Fruit fly (Drosophila melanogaster): ENCODE data around the gene Cad96Ca.

Gene Cad96Ca

DNA sequence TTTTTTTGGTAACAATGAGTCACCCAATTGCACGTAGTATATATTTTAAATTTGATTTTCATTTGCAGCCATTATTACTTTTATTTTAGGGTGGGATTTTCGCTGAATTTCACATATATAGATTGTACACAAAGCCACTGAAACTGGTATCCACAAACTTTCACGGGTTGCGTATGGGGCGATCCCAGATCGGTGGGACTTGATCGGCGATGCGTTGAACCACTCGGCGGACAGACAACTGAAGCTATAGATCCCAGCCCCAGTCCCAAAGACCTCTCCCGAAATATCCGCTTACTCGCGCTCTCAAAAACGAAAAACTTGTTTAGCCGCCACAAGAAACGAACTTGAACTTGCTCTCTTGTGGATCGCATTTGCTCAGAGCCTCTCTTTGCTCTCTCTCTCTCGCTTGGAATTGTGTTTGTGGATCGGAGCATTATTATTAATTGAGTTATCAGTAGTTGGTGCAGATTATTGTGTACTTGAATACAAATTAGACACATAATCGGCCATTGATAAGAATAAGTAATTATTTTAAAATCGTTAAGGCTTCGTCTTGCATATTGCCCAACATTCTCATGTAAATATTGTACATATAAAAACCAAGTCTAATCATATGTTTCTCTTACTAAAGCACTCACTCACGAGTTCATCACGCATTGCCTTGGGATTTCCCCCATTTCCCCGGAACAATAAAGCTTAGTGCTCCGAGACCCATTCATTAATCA, at the start of gene Cad96Ca:
Gene Cad96Ca (minus strand): TSS at position 242 of the 725 bp plus-strand sequence.
- no peak for TF ChIP-seq insv (optimal IDR thresholded peaks at IDR 0.05)
- no peak for TF ChIP-seq h (optimal IDR thresholded peaks at IDR 0.05)
- no peak for TF ChIP-seq ttk (optimal IDR thresholded peaks at IDR 0.05)
- no peak for TF ChIP-seq psq (optimal IDR thresholded peaks at IDR 0.05)
- TF ChIP-seq Sin3A (optimal IDR thresholded peaks at IDR 0.05), result no peak
- TF ChIP-seq Myc (optimal IDR thresholded peaks at IDR 0.05), result no peak

DNA sequence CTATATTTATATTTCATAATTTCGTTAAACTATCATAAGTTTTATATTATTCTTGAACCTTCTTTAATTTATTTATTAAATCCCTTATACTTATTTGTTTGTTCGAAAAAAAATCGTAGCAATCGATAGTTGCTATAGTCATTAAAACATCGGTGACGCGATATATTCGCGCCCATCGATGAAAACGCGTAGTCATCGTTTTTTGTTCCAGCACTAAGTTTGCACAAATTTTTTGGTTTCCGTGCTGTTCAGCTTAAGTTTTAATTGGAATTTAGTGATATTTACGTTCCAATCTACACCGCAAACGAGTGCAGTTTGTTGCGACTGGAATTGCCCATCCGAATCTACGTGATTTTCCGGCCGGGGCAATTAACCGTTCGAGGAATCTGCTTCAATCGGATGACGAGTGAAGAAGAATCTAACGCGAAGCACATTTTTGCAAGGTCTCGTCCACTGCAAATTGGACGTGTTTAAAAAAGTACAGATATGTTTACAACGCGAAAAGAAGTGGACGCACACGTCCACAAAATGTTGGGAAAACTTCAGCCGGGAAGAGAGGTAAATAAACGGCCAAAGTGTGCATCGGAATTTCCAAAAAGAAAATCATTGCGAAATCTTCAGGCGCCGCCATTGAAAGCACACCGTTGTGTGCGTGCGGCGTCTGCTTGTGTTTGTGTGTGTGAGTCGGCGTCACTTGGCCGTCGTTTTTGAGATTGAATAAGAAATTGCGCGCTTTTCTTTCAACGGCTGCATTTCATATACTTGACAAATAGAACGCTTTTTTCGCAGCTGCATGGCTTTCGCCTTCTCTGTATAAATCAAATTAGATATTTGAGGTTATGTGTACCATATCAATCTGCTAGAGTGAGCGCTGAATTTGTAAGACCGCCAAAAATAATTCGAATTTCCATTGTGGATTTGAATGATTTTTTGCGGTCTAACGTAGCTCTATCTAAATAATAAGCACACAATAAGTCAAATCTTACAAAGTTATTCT, 41.4 kb upstream of the Cad96Ca start, which contains the start of gene Nup358:
Gene Nup358 (plus strand): TSS at position 204 of the 997 bp plus-strand sequence.
- no peak for TF ChIP-seq insv (optimal IDR thresholded peaks at IDR 0.05)
- TF ChIP-seq psq (optimal IDR thresholded peaks at IDR 0.05), result no peak
- TF ChIP-seq Myc (optimal IDR thresholded peaks at IDR 0.05), result no peak
- TF ChIP-seq Sin3A (optimal IDR thresholded peaks at IDR 0.05), result no peak
- no peak for TF ChIP-seq h (optimal IDR thresholded peaks at IDR 0.05)
- no peak for TF ChIP-seq ttk (optimal IDR thresholded peaks at IDR 0.05)

DNA sequence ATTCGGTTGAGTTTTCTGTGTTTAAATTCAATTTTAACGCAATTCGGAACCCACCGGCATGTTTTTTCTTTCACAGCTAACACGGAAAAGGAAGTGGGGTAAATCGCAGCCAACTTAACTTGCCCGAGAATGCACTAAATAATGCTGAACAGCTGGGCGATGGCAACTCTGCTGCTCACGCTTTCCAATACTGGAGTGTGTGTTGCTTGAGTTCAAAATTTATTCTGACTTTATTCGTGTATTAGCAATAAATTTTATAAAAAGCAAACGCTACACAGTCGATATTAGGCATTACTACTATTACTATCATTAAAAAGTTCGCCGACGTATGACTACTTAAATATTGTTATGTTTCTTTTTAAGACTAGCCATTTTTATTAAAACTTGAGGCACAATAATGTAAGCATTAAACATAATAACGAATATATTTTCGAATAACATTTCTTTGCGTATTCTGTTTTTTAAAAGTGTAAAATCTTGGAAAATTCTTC, 39.3 kb upstream of the Cad96Ca start, which contains the start of the genes RpS27 and Nup37:
Gene RpS27 (minus strand): TSS at position 136 of the 491 bp plus-strand sequence.
Gene Nup37 (plus strand): TSS at position 280 of the 491 bp plus-strand sequence.
- TF ChIP-seq insv (optimal IDR thresholded peaks at IDR 0.05) (no peak), Myc (optimal IDR thresholded peaks at IDR 0.05) (no peak), ttk (optimal IDR thresholded peaks at IDR 0.05) (no peak)

DNA sequence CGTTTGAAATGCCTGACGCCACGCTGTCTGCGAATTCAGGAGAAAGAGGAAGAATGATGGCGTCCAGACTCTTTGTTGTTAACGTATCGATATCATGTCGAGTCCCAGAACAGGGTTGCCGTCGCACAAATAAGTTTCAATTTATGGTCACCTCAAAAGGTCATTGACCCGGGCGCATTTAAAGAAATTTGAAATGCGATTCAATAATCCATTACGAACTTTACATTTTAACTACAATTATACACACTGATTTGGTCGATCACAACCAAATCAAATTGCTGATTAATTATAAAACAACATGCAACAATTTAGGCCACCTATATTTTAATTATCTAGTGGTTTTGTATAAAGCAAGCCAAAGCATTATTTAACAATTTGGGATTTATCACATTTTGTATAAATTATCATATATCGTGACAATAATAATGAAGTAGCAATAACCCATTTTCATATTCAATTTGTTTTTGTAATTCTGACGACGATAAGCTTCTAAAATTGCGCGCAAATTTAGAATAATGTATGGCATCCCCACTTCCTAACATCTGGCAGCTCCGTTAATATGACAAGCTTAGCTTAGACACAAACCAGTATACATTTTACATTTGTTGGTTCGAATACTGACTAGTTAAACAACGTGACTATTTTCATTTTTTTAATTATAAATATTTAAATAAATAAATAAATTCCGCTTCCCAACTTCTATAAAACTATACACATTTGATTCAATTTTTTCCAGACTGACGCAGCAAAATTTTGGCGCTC, 37.1 kb upstream of the Cad96Ca start, which contains the start of gene bam:
Gene bam (minus strand): TSS at position 58 of the 762 bp plus-strand sequence.
- TF ChIP-seq insv (optimal IDR thresholded peaks at IDR 0.05) (no peak), Myc (optimal IDR thresholded peaks at IDR 0.05) (no peak), h (optimal IDR thresholded peaks at IDR 0.05) (no peak), psq (optimal IDR thresholded peaks at IDR 0.05) (no peak), Sin3A (optimal IDR thresholded peaks at IDR 0.05) (no peak), ttk (optimal IDR thresholded peaks at IDR 0.05) (no peak)

DNA sequence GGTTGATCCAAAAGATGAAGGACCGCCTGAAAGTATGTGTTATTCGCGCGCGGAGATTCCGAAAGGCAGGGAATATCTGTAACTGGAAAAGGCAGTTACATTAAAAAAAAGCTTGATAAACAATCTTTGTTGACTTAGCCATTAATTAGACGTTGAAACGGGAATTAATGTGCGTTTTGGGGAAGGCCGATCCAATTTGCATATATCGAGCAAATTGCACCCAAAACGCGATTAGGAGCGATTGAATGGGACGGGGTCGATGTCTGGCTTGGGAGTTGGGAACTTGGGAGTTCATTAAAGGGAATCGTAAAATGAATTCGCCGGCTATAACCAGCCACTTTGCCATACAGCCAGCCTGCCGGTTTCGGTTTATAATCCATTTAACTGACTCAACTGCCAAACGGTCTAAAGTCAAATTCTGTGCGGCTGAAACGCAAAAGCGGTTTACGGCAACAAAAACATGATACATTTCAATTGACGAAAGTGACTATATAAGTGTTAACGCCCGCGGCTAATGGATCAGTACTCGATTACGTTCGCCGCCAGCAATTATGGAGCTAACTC, 33.5 kb upstream of the Cad96Ca start, which contains the start of gene CG11854:
Gene CG11854 (plus strand): TSS at position 514 of the 564 bp plus-strand sequence.
- no peak for TF ChIP-seq Sin3A (optimal IDR thresholded peaks at IDR 0.05)
- no peak for TF ChIP-seq h (optimal IDR thresholded peaks at IDR 0.05)
- TF ChIP-seq ttk (optimal IDR thresholded peaks at IDR 0.05), result no peak
- TF ChIP-seq insv (optimal IDR thresholded peaks at IDR 0.05), result no peak
- TF ChIP-seq psq (optimal IDR thresholded peaks at IDR 0.05), result no peak
- no peak for TF ChIP-seq Myc (optimal IDR thresholded peaks at IDR 0.05)

DNA sequence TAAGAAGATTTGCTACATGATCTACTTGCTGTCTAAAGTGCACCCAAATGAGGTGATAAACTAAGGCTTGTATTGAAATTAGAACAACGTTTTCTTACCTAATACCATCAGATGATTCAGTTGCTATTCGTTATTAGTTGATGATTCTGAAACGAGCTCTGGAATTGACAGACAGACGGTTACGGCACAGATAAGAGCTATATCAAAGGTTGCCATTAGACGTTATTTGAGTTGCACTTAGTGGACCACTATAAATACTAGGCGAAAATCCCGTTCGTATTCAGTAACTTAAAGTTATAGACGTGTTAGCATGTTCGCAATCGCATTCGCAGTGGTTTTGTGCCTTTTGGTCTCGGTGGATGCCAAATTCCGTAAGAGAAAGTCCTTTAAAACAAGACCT, 31.8 kb upstream of the Cad96Ca start, which contains the start of gene to:
Gene to (plus strand): TSS at position 301 of the 400 bp plus-strand sequence.
- TF ChIP-seq psq (optimal IDR thresholded peaks at IDR 0.05) (no peak), insv (optimal IDR thresholded peaks at IDR 0.05) (no peak), Myc (optimal IDR thresholded peaks at IDR 0.05) (no peak), ttk (optimal IDR thresholded peaks at IDR 0.05) (no peak), h (optimal IDR thresholded peaks at IDR 0.05) (no peak), Sin3A (optimal IDR thresholded peaks at IDR 0.05) (no peak)

DNA sequence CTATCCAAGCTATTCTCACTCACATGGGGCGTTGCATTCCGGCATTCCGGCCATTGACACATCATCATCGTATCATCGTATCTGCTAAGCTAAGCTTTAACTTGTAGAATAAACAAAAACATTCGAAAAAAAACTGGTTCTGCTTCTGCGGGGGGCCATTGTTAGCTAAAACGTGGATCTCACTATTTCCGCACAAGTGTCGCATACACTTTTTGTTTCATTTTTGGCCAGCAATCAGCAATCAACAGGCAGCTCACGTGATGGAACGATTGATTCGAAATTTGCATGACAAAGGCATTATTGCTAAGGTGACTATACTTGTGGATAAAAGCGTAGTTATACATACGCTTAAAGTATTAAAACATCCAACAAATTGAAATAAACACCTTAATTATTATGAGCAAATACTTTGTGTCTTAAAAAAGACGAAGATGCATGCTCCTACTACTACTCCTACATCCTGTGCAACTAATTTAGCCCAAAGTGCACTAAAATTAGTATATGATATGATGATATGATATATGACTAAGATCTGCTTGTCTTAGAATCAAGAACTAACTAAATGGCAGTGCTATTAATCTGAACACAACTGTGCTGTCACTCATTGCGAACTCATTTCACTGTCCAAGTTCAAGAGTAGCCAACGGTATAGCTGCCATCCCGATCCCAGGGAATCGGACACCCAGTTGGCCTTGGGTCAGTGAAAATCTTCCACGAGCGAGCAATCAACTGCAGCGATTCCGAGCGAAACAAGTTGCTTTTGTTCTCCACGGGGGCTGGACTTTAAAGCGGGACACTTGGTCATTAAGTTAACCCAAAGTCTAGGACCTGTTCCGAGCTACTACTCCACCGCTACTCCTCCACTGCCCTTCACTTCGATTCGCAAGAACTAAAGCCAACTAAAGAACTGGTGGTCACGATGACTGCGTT, 31.0 kb upstream of the Cad96Ca start:
- TF ChIP-seq psq (optimal IDR thresholded peaks at IDR 0.05), result no peak
- TF ChIP-seq ttk (optimal IDR thresholded peaks at IDR 0.05), result no peak
- no peak for TF ChIP-seq h (optimal IDR thresholded peaks at IDR 0.05)
- no peak for TF ChIP-seq insv (optimal IDR thresholded peaks at IDR 0.05)
- TF ChIP-seq Sin3A (optimal IDR thresholded peaks at IDR 0.05), result no peak
- no peak for TF ChIP-seq Myc (optimal IDR thresholded peaks at IDR 0.05)

DNA sequence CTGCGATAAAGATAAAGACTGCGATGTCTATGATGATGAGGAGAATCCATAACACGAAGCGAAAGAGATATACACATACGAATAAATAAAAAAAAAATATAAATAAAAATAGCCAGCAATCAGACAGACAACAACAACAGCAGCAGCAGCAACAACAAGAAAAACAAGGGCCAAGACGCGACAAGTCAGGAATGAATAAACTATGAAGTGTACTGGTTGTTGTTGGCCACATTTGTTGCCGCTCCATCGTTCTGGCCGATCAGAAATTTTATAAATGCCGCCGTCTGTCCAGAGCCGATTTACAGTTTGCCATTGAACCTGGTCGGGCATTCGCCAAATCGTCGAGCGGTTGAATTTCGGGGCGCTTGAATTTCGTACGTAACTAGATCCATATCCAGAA, 29.2 kb upstream of the Cad96Ca start, which contains the start of gene Jhbp7:
Gene Jhbp7 (plus strand): TSS at position 301 of the 400 bp plus-strand sequence.
- TF ChIP-seq Myc (optimal IDR thresholded peaks at IDR 0.05) (no peak), ttk (optimal IDR thresholded peaks at IDR 0.05) (no peak), insv (optimal IDR thresholded peaks at IDR 0.05) (no peak), h (optimal IDR thresholded peaks at IDR 0.05) (no peak), Sin3A (optimal IDR thresholded peaks at IDR 0.05) (no peak), psq (optimal IDR thresholded peaks at IDR 0.05) (no peak)

DNA sequence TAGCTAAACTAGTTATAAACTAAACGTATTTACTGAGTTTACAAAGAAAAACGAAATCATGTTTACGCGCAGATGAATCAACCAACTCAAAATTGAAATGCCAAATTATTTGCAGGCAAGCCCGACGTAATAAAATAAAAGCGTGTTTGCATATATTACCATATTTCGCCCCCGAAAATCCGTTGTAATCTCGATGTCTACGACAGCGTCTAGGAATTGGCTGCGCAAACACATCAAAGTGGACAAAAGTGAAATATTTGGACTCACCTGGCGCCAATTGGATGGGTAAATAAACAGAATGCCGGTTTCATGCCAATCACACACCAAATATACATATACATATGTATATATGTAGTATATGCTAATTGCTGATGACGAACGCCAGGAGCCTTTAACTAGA, 28.0 kb upstream of the Cad96Ca start:
- TF ChIP-seq Myc (optimal IDR thresholded peaks at IDR 0.05) (no peak), h (optimal IDR thresholded peaks at IDR 0.05) (no peak), ttk (optimal IDR thresholded peaks at IDR 0.05) (no peak), psq (optimal IDR thresholded peaks at IDR 0.05) (no peak), insv (optimal IDR thresholded peaks at IDR 0.05) (no peak), Sin3A (optimal IDR thresholded peaks at IDR 0.05) (no peak)

DNA sequence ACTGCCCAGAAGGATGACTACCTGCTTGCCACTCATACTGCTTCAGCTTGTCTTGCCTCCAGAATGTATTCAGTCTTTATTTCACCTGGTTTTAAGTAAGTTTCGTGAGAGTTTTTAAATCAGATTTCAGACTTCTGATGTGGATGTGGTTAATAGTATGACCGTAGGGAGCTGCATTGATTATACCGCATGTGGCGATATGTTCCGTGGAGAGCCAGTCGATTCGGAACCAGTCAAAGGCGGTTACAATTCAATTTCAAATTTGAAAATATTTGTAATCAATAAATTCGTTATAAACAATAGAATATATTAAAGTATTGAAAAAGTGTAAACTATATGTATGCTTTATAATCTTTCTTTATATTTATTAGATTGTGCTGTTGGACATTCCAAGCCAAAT, 27.3 kb upstream of the Cad96Ca start, which contains the start of gene Sil1:
Gene Sil1 (minus strand): TSS at position 168 of the 400 bp plus-strand sequence.
- TF ChIP-seq h (optimal IDR thresholded peaks at IDR 0.05) (no peak), psq (optimal IDR thresholded peaks at IDR 0.05) (no peak), Myc (optimal IDR thresholded peaks at IDR 0.05) (no peak), insv (optimal IDR thresholded peaks at IDR 0.05) (no peak), Sin3A (optimal IDR thresholded peaks at IDR 0.05) (no peak), ttk (optimal IDR thresholded peaks at IDR 0.05) (no peak)

Measured in Kc167 (cell line).